Worm (Caenorhabditis elegans): ENCODE results near the gene adt-1.

DNA sequence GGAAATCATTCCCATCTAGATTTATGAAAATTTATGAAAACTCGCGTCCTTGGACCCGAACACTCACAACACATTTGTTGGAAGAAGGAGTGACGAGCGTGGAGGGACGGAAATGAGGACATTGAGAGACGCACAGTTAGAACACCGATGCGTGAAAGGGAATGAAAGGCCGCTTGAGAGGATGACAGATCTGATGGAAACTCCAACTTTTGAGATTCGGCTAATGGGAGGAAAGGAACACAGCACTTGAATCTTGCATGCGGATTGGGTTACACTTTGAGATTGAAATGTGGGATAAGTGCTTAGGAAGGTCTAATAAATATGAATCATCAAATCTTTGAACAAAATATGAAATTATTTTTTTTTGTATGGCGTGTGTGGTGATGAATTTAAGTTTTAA lies 32.8 kb upstream of the adt-1 start:
- no peak for TF ChIP-seq mab-5 (tag; optimal IDR thresholded peaks at IDR 0.05)
- no peak for TF ChIP-seq pha-4 (tag; optimal IDR thresholded peaks at IDR 0.05)
